Fruit fly (Drosophila melanogaster) whole organism, embryonic: ENCODE results near the gene mei-P26.

ENCODE experiments used
- ATbp ChIP-seq: fragments of 200-800 bp; sonication (Bioruptor generic); optimal IDR thresholded peaks from 2 replicates; lab custom pipeline; 2017; ENCODE audit warnings: missing biosample characterization, mild to moderate bottlenecking, missing genetic modification characterization, missing genetic modification reagents
- Antp ChIP-seq: fragments of 200-800 bp; sonication (Bioruptor generic); optimal IDR thresholded peaks from 3 replicates; lab custom pipeline; 2016; ENCODE audit warnings: missing biosample characterization, missing genetic modification characterization
- Atf-2 ChIP-seq: fragments of 200-800 bp; sonication (Bioruptor generic); optimal IDR thresholded peaks from 2 replicates; lab custom pipeline; 2016; ENCODE audit warnings: missing biosample characterization, missing genetic modification characterization
- Atf3 ChIP-seq: fragments of 200-800 bp; sonication (Bioruptor generic); optimal IDR thresholded peaks from 3 replicates; lab custom pipeline; 2016; ENCODE audit warnings: missing biosample characterization, missing genetic modification characterization
- Blimp-1 ChIP-seq: fragments of 200-800 bp; sonication (Bioruptor generic); optimal IDR thresholded peaks from 3 replicates; lab custom pipeline; 2018; ENCODE audit warnings: missing biosample characterization, missing genetic modification characterization, mild to moderate bottlenecking, moderate library complexity, missing genetic modification reagents
- CG10654 ChIP-seq: fragments of 200-800 bp; sonication (Bioruptor generic); optimal IDR thresholded peaks from 2 replicates; lab custom pipeline; 2016; ENCODE audit warnings: missing biosample characterization, missing genetic modification characterization
- CG10959 ChIP-seq: fragments of 200-800 bp; sonication (Bioruptor generic); IDR thresholded peaks from 2 replicates; pipeline ENCODE4 v1.3.6; 2022; ENCODE audit warnings: missing biosample characterization, missing genetic modification characterization
- CG11504 ChIP-seq: fragments of 200-800 bp; sonication (Bioruptor generic); optimal IDR thresholded peaks from 3 replicates; lab custom pipeline; 2019; ENCODE audit warnings: missing biosample characterization, mild to moderate bottlenecking, missing genetic modification characterization, moderate library complexity
- CG15601 ChIP-seq: fragments of 200-800 bp; sonication (Bioruptor generic); optimal IDR thresholded peaks from 3 replicates; lab custom pipeline; 2019; ENCODE audit warnings: missing biosample characterization, mild to moderate bottlenecking, missing genetic modification characterization, moderate library complexity
- CG17328 ChIP-seq: fragments of 200-800 bp; sonication (Bioruptor generic); IDR thresholded peaks from 2 replicates; pipeline ENCODE4 v1.3.6; 2022; ENCODE audit warnings: missing biosample characterization, missing genetic modification characterization
- CG18476 ChIP-seq: fragments of 200-800 bp; sonication (Bioruptor generic); optimal IDR thresholded peaks from 2 replicates; lab custom pipeline; 2016; ENCODE audit warnings: missing biosample characterization, mild to moderate bottlenecking, missing genetic modification characterization
- CG18619 ChIP-seq: fragments of 200-800 bp; sonication (Bioruptor generic); optimal IDR thresholded peaks from 3 replicates; lab custom pipeline; 2017; ENCODE audit warnings: missing biosample characterization, mild to moderate bottlenecking, missing genetic modification characterization
- CG2889 ChIP-seq: fragments of 200-800 bp; sonication (Bioruptor generic); IDR thresholded peaks from 3 replicates; pipeline ENCODE4 v1.3.6; 2022; ENCODE audit warnings: missing biosample characterization, missing genetic modification characterization
- CG3163 ChIP-seq: fragments of 200-800 bp; sonication (Bioruptor generic); optimal IDR thresholded peaks from 3 replicates; lab custom pipeline; 2016; ENCODE audit warnings: missing biosample characterization, missing genetic modification characterization
- CG33557 ChIP-seq: fragments of 200-800 bp; sonication (Bioruptor generic); optimal IDR thresholded peaks from 2 replicates; lab custom pipeline; 2019; ENCODE audit warnings: missing biosample characterization, mild to moderate bottlenecking, missing genetic modification characterization, moderate library complexity
- CG3838 ChIP-seq: fragments of 200-800 bp; sonication (Bioruptor generic); optimal IDR thresholded peaks from 3 replicates; lab custom pipeline; 2016; ENCODE audit warnings: missing biosample characterization, missing genetic modification characterization
- CG5180 ChIP-seq: fragments of 200-800 bp; sonication (Bioruptor generic); optimal IDR thresholded peaks from 3 replicates; lab custom pipeline; 2017; ENCODE audit warnings: missing biosample characterization, missing genetic modification characterization, mild to moderate bottlenecking, moderate library complexity, missing genetic modification reagents
- CG7839 ChIP-seq: fragments of 200-800 bp; sonication (Bioruptor generic); optimal IDR thresholded peaks from 3 replicates; lab custom pipeline; 2018; ENCODE audit warnings: missing biosample characterization, mild to moderate bottlenecking, missing genetic modification characterization, moderate library complexity
- CG8089 ChIP-seq: fragments of 200-800 bp; sonication (Bioruptor generic); optimal IDR thresholded peaks from 3 replicates; lab custom pipeline; 2016; ENCODE audit warnings: missing biosample characterization, missing genetic modification characterization
- D19A ChIP-seq: fragments of 200-800 bp; optimal IDR thresholded peaks from 3 replicates; lab custom pipeline; 2019; ENCODE audit warnings: missing biosample characterization, mild to moderate bottlenecking, missing genetic modification characterization, moderate library complexity
- Dfd ChIP-seq, 2 experiments: fragments of >200 bp; optimal IDR thresholded peaks; 2 replicates each; lab custom pipeline; 2017; ENCODE audit warnings: missing biosample characterization in 2 of 2, missing genetic modification characterization in 2 of 2
- Dip2 ChIP-seq: fragments of 200-800 bp; sonication (Bioruptor generic); IDR thresholded peaks from 2 replicates; pipeline ENCODE4 v1.3.6; 2022; ENCODE audit warnings: missing biosample characterization, missing genetic modification characterization
- Doc3 ChIP-seq: fragments of 200-800 bp; sonication (Bioruptor generic); IDR thresholded peaks from 3 replicates; pipeline ENCODE4 v1.3.6; 2022; ENCODE audit warnings: missing biosample characterization, missing genetic modification characterization; ENCODE audit not compliant: partially characterized antibody
- Drgx ChIP-seq: fragments of 200-800 bp; sonication (Bioruptor generic); IDR thresholded peaks from 2 replicates; pipeline ENCODE4 v1.3.6; 2022; ENCODE audit warnings: missing biosample characterization, missing genetic modification characterization
- Ets97D ChIP-seq: fragments of 200-800 bp; sonication (Bioruptor generic); optimal IDR thresholded peaks from 3 replicates; lab custom pipeline; 2016; ENCODE audit warnings: missing biosample characterization, missing genetic modification characterization
- Fer3 ChIP-seq: fragments of 200-800 bp; sonication (Bioruptor generic); optimal IDR thresholded peaks from 2 replicates; lab custom pipeline; 2018; ENCODE audit warnings: missing biosample characterization, mild to moderate bottlenecking, missing genetic modification characterization, moderate library complexity
- HmgD ChIP-seq: fragments of 200-800 bp; sonication (Bioruptor generic); optimal IDR thresholded peaks from 3 replicates; lab custom pipeline; 2016; ENCODE audit warnings: missing biosample characterization, missing genetic modification characterization
- Max ChIP-seq: fragments of 200-800 bp; sonication (Bioruptor generic); optimal IDR thresholded peaks from 2 replicates; lab custom pipeline; 2016; ENCODE audit warnings: missing biosample characterization, mild to moderate bottlenecking, missing genetic modification characterization
- Meics ChIP-seq: fragments of 200-800 bp; sonication (Bioruptor generic); optimal IDR thresholded peaks from 2 replicates; lab custom pipeline; 2017; ENCODE audit warnings: missing biosample characterization, mild to moderate bottlenecking, missing genetic modification characterization
- NC2β ChIP-seq: fragments of 200-800 bp; sonication (Bioruptor generic); optimal IDR thresholded peaks from 2 replicates; lab custom pipeline; 2016; ENCODE audit warnings: missing biosample characterization, missing genetic modification characterization
- PHDP ChIP-seq: fragments of 200-800 bp; sonication (Bioruptor generic); optimal IDR thresholded peaks from 3 replicates; lab custom pipeline; 2018; ENCODE audit warnings: missing biosample characterization, mild to moderate bottlenecking, missing genetic modification characterization, moderate library complexity
- ase ChIP-seq: fragments of 200-800 bp; sonication (Bioruptor generic); IDR thresholded peaks from 3 replicates; pipeline ENCODE4 v1.3.6; 2022; ENCODE audit warnings: missing biosample characterization, missing genetic modification characterization
- bigmax ChIP-seq: fragments of 200-800 bp; sonication (Bioruptor generic); optimal IDR thresholded peaks from 2 replicates; lab custom pipeline; 2018; ENCODE audit warnings: missing biosample characterization, mild to moderate bottlenecking, missing genetic modification characterization
- caup ChIP-seq: fragments of 200-800 bp; sonication (Bioruptor generic); optimal IDR thresholded peaks from 3 replicates; lab custom pipeline; 2017; ENCODE audit warnings: missing biosample characterization, mild to moderate bottlenecking, missing genetic modification characterization, moderate library complexity; ENCODE audit not compliant: severe bottlenecking
- chn ChIP-seq: fragments of 200-800 bp; sonication (Bioruptor generic); optimal IDR thresholded peaks from 2 replicates; lab custom pipeline; 2016; ENCODE audit warnings: missing biosample characterization, missing genetic modification characterization
- fd102C ChIP-seq: fragments of 200-800 bp; sonication (Bioruptor generic); optimal IDR thresholded peaks from 2 replicates; lab custom pipeline; 2018; ENCODE audit warnings: missing biosample characterization, mild to moderate bottlenecking, missing genetic modification characterization, moderate library complexity
- gt ChIP-seq: fragments of 200-800 bp; sonication (Bioruptor generic); IDR thresholded peaks from 2 replicates; pipeline ENCODE4 v1.3.6; 2022; ENCODE audit warnings: missing biosample characterization, missing genetic modification characterization
- hkb ChIP-seq, 2 experiments: fragments of 200-800 bp in 1 of 2; fragments of >200 bp in 1 of 2; sonication (Bioruptor generic) in 1 of 2; IDR thresholded peaks in 1 of 2; optimal IDR thresholded peaks in 1 of 2; 2 replicates each; pipeline versions ENCODE4 v1.3.6 to Lab custom; 2017 to 2022; ENCODE audit warnings: missing biosample characterization in 1 of 2, missing genetic modification characterization in 1 of 2
- kah ChIP-seq: fragments of 200-800 bp; sonication (Bioruptor generic); optimal IDR thresholded peaks from 2 replicates; lab custom pipeline; 2018; ENCODE audit warnings: missing biosample characterization, mild to moderate bottlenecking, missing genetic modification characterization
- ken ChIP-seq: fragments of 200-800 bp; sonication (Bioruptor generic); IDR thresholded peaks from 3 replicates; pipeline ENCODE4 v1.3.6; 2022; ENCODE audit warnings: missing biosample characterization, missing genetic modification characterization
- kni ChIP-seq: fragments of 200-800 bp; sonication (Bioruptor generic); optimal IDR thresholded peaks from 3 replicates; lab custom pipeline; 2017; ENCODE audit warnings: mild to moderate bottlenecking, missing biosample characterization, missing genetic modification reagents, missing genetic modification characterization
- nmo ChIP-seq: fragments of 200-800 bp; sonication (Bioruptor generic); optimal IDR thresholded peaks from 2 replicates; lab custom pipeline; 2018; ENCODE audit warnings: missing biosample characterization, mild to moderate bottlenecking, missing genetic modification characterization, moderate library complexity
- p53 ChIP-seq: fragments of 200-800 bp; sonication (Bioruptor generic); optimal IDR thresholded peaks from 2 replicates; lab custom pipeline; 2016; ENCODE audit warnings: missing biosample characterization, missing genetic modification characterization
- pan ChIP-seq, 4 experiments: fragments of >200 bp in 3 of 4; fragments of 200-800 bp in 1 of 4; sonication (Bioruptor generic) in 1 of 4; optimal IDR thresholded peaks in 3 of 4; IDR thresholded peaks in 1 of 4; 2 replicates each; pipeline versions ENCODE4 v1.3.6 to Lab custom; 2017 to 2022; ENCODE audit warnings: missing biosample characterization in 2 of 4, missing genetic modification characterization in 2 of 4, mixed read lengths in 1 of 4
- schlank ChIP-seq: fragments of 200-800 bp; sonication (Bioruptor generic); optimal IDR thresholded peaks from 2 replicates; lab custom pipeline; 2018; ENCODE audit warnings: missing biosample characterization, mild to moderate bottlenecking, missing genetic modification characterization
- sisA ChIP-seq: fragments of 200-800 bp; sonication (Bioruptor generic); IDR thresholded peaks from 2 replicates; pipeline ENCODE4 v1.3.6; 2022; ENCODE audit warnings: missing biosample characterization, missing genetic modification characterization
- sob ChIP-seq: fragments of 200-800 bp; sonication (Bioruptor generic); IDR thresholded peaks from 2 replicates; pipeline ENCODE4 v1.3.6; 2022; ENCODE audit warnings: missing biosample characterization, missing genetic modification characterization
- tx ChIP-seq: fragments of 200-800 bp; sonication (Bioruptor generic); optimal IDR thresholded peaks from 2 replicates; lab custom pipeline; 2016; ENCODE audit warnings: missing biosample characterization, missing genetic modification characterization
- unc-4 ChIP-seq: fragments of 200-800 bp; sonication (Bioruptor generic); IDR thresholded peaks from 2 replicates; pipeline ENCODE4 v1.3.6; 2022; ENCODE audit warnings: missing biosample characterization, missing genetic modification characterization; ENCODE audit not compliant: partially characterized antibody

mei-P26 gene

DNA sequence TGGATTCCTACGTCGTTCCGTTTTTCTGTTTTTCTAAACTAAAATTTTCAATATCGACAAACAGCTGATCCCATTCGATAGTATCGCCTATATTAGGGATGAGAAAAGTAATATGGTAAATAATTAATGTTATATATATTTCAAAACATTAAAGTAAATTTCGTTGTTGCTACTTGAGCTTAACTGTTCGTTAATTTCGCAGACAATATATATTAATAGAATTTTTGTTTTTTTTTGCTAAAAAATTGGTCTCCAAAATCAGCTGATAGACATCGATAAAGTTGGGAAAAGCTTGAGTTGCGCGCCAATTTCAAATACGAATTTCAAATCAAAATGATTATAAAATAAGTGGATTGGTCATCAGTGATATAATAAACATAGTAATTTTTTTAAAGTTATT is 33.3 kb downstream of the mei-P26 start, which contains the start of gene CG12118:
CG12118 (minus strand) TSS at position 53 of the 400 bp plus-strand sequence.
- TF ChIP-seq CG10959 (peak; percentile 63), gt (GFP tag; lab: Robert Waterston, UW) (no peak), NC2β (GFP tag; lab: Kevin White, UChicago) (peak; percentile 46), Atf-2 (GFP tag; lab: Kevin White, UChicago) (peak; percentile 9), CG3163 (no peak), Dfd (GFP tag; optimal IDR thresholded peaks at IDR 0.05; lab: Kevin White, UChicago) (no peak), PHDP (tag; lab: Kevin White, UChicago) (peak; percentile 77), CG17328 (GFP tag; lab: Robert Waterston, UW) (peak; percentile 86), Drgx (GFP tag; lab: Robert Waterston, UW) (peak; percentile 62), ATbp (GFP tag; lab: Kevin White, UChicago) (peak; percentile 30), caup (GFP tag; lab: Kevin White, UChicago) (peak; percentile 62), CG33557 (GFP tag; lab: Kevin White, UChicago) (peak; percentile 64), kni (GFP tag; lab: Kevin White, UChicago) (no peak), ken (GFP tag; lab: Robert Waterston, UW) (peak; percentile 87), CG7839 (peak; percentile 76), Ets97D (GFP tag; lab: Kevin White, UChicago) (peak; percentile 36), sisA (GFP tag; lab: Robert Waterston, UW) (peak; percentile 70), kah (GFP tag; lab: Kevin White, UChicago) (no peak), CG11504 (tag; lab: Kevin White, UChicago) (peak; percentile 77), CG3838 (GFP tag; lab: Kevin White, UChicago) (peak; percentile 38), schlank (no peak), CG8089 (GFP tag; lab: Kevin White, UChicago) (no peak), Atf3 (GFP tag; lab: Kevin White, UChicago) (no peak), fd102C (no peak), HmgD (no peak), CG15601 (peak; percentile 77), nmo (GFP tag; lab: Kevin White, UChicago) (peak; percentile 85), unc-4 (GFP tag; lab: Robert Waterston, UW) (peak; percentile 96), D19A (tag; lab: Kevin White, UChicago) (peak; percentile 63), bigmax (no peak), CG2889 (GFP tag; lab: Robert Waterston, UW) (peak; percentile 84), Max (GFP tag; lab: Kevin White, UChicago) (peak; percentile 73), Blimp-1 (GFP tag; lab: Kevin White, UChicago) (peak; percentile 78), sob (GFP tag; lab: Robert Waterston, UW) (peak; percentile 90), Doc3 (peak; percentile 95), ase (GFP tag; lab: Robert Waterston, UW) (peak; percentile 71; the same call in 2 of the 3 replicates), tx (GFP tag; lab: Kevin White, UChicago) (peak; percentile 12), CG10654 (GFP tag; lab: Kevin White, UChicago) (peak; percentile 82), pan (optimal IDR thresholded peaks at IDR 0.05; lab: Kevin White, UChicago) (no peak), pan (GFP tag; optimal IDR thresholded peaks at IDR 0.05 in 1 of 2, IDR thresholded peaks at IDR 0.05 in 1 of 2) (peak in 1 of 2 experiments; percentile 84), CG18476 (peak; percentile 73), Meics (GFP tag; lab: Kevin White, UChicago) (peak; percentile 73), Dip2 (GFP tag; lab: Robert Waterston, UW) (no peak), Antp (no peak), p53 (GFP tag; lab: Kevin White, UChicago) (no peak), Fer3 (tag; lab: Kevin White, UChicago) (peak; percentile 75), hkb (optimal IDR thresholded peaks at IDR 0.05; lab: Kevin White, UChicago) (no peak), hkb (GFP tag; IDR thresholded peaks at IDR 0.05; lab: Robert Waterston, UW) (peak; percentile 83), chn (peak; percentile 57), CG18619 (GFP tag; lab: Kevin White, UChicago) (peak; percentile 57), CG5180 (GFP tag; lab: Kevin White, UChicago) (no peak)
